Worm (Caenorhabditis elegans): ENCODE measurements around the gene W02H5.2.

The W02H5.2 gene

ce11 chrV:2675692-2676091 is 36.6 kb downstream of the W02H5.2 start:
- TF ChIP-seq dao-5 (tag; optimal IDR thresholded peaks at IDR 0.05) (no peak), W03F9.2 (tag; optimal IDR thresholded peaks at IDR 0.05) (no peak), him-1 (tag; optimal IDR thresholded peaks at IDR 0.05) (no peak)

- TF ChIP-seq dao-5 (tag; optimal IDR thresholded peaks at IDR 0.05) (no peak), him-1 (tag; optimal IDR thresholded peaks at IDR 0.05) (no peak), W03F9.2 (tag; optimal IDR thresholded peaks at IDR 0.05) (no peak)
Measured at ce11 chrV:2677648-2678047, 38.5 kb downstream of the W02H5.2 start.

ce11 chrV:2683497-2683896 is 44.4 kb downstream of the W02H5.2 start:
- TF ChIP-seq him-1 (tag; optimal IDR thresholded peaks at IDR 0.05) (no peak), W03F9.2 (tag; optimal IDR thresholded peaks at IDR 0.05) (no peak), dao-5 (tag; optimal IDR thresholded peaks at IDR 0.05) (no peak)

- TF ChIP-seq dao-5 (tag; optimal IDR thresholded peaks at IDR 0.05), result no peak
- no peak for TF ChIP-seq W03F9.2 (tag; optimal IDR thresholded peaks at IDR 0.05)
- TF ChIP-seq him-1 (tag; optimal IDR thresholded peaks at IDR 0.05), result no peak
Measured at ce11 chrV:2684227-2684626, 45.1 kb downstream of the W02H5.2 start.

ce11 chrV:2688562-2688961 is 49.4 kb downstream of the W02H5.2 start:
- TF ChIP-seq W03F9.2 (tag; optimal IDR thresholded peaks at IDR 0.05) (no peak), dao-5 (tag; optimal IDR thresholded peaks at IDR 0.05) (no peak), him-1 (tag; optimal IDR thresholded peaks at IDR 0.05) (no peak)

ce11 chrV:2690478-2690877 is 51.3 kb downstream of the W02H5.2 start:
- TF ChIP-seq dao-5 (tag; optimal IDR thresholded peaks at IDR 0.05), result no peak
- TF ChIP-seq him-1 (tag; optimal IDR thresholded peaks at IDR 0.05), result no peak
- TF ChIP-seq W03F9.2 (tag; optimal IDR thresholded peaks at IDR 0.05), result no peak

ce11 chrV:2690948-2691347 is 51.8 kb downstream of the W02H5.2 start:
- no peak for TF ChIP-seq dao-5 (tag; optimal IDR thresholded peaks at IDR 0.05)
- TF ChIP-seq him-1 (tag; optimal IDR thresholded peaks at IDR 0.05), result no peak
- no peak for TF ChIP-seq W03F9.2 (tag; optimal IDR thresholded peaks at IDR 0.05)

- TF ChIP-seq him-1 (tag; optimal IDR thresholded peaks at IDR 0.05) (no peak), W03F9.2 (tag; optimal IDR thresholded peaks at IDR 0.05) (peak; percentile 43)
Measured at ce11 chrV:2694389-2694788, 55.3 kb downstream of the W02H5.2 start, which contains the start of gene Y45G12B.2. Gene Y45G12B.2 (plus strand): TSS chrV:2694771.

ce11 chrV:2695935-2696334 is 56.8 kb downstream of the W02H5.2 start, which contains the start of gene Y45G12B.3:
Gene Y45G12B.3 (minus strand): TSS chrV:2696254.
- TF ChIP-seq him-1 (tag; optimal IDR thresholded peaks at IDR 0.05) (no peak), dao-5 (tag; optimal IDR thresholded peaks at IDR 0.05) (no peak), W03F9.2 (tag; optimal IDR thresholded peaks at IDR 0.05) (no peak)

Data from whole organism, L4/young adult.